Worm (Caenorhabditis elegans) whole organism, mixed stage, embryonic: Measurements from ENCODE around the gene F59A7.2.

Experiments used
- ceh-39 ChIP-seq: fragments of 150-350 bp; optimal IDR thresholded peaks from 2 replicates; lab custom pipeline; 2014; ENCODE audit warnings: missing biosample characterization, missing genetic modification characterization
- ces-1 ChIP-seq: fragments of 150-350 bp; optimal IDR thresholded peaks from 2 replicates; lab custom pipeline; 2014; ENCODE audit warnings: missing biosample characterization, missing genetic modification reagents, missing genetic modification characterization
- lin-32 ChIP-seq: fragments of 200-800 bp; sonication (Bioruptor generic); optimal IDR thresholded peaks from 2 replicates; lab custom pipeline; 2018; ENCODE audit warnings: mild to moderate bottlenecking, missing genetic modification characterization, missing compliant biosample characterization
- lsy-2 ChIP-seq: fragments of 150-350 bp; optimal IDR thresholded peaks from 2 replicates; lab custom pipeline; 2014; ENCODE audit warnings: missing biosample characterization, missing genetic modification characterization
- mab-5 ChIP-seq: fragments of 150-350 bp; optimal IDR thresholded peaks from 2 replicates; lab custom pipeline; 2014; ENCODE audit warnings: missing biosample characterization, missing genetic modification characterization
- mep-1 ChIP-seq: fragments of 150-350 bp; optimal IDR thresholded peaks from 2 replicates; lab custom pipeline; 2017; ENCODE audit warnings: missing biosample characterization, missing genetic modification reagents, missing genetic modification characterization, inconsistent platforms
- nhr-237 ChIP-seq: fragments of 150-350 bp; optimal IDR thresholded peaks from 2 replicates; lab custom pipeline; 2014; ENCODE audit warnings: missing biosample characterization, missing genetic modification characterization
- sem-2 ChIP-seq: fragments of 200-800 bp; sonication (Bioruptor generic); optimal IDR thresholded peaks from 2 replicates; lab custom pipeline; 2018; ENCODE audit warnings: mild to moderate bottlenecking, missing genetic modification characterization, missing compliant biosample characterization
- sptf-1 ChIP-seq: sonication (generic microtip); optimal IDR thresholded peaks from 2 replicates; lab custom pipeline; 2017; ENCODE audit warnings: mild to moderate bottlenecking, missing genetic modification characterization, moderate library complexity, missing compliant biosample characterization
- unc-62 ChIP-seq: fragments of 150-350 bp; optimal IDR thresholded peaks from 2 replicates; lab custom pipeline; 2014; ENCODE audit warnings: missing biosample characterization, missing genetic modification reagents, missing genetic modification characterization

DNA sequence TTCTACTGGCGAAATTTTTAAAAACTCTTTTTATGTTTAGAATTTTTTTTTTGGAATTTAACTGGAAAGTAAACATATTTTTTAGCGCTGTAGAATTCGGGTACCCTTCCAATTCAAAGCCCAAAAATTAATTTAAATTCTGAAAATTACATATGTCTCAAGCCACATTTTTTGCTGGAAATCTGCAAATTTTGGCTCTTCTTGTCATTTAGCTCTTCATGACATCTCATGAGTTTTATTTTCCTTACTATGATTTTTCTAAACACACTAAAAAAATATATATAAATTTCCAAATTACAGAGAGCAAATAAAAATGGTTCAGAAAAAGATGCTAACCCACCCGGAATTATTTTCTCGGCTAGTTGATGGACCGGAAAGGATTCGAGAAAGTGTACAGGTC, 47.1 kb downstream of the F59A7.2 start, which contains the start of gene acs-3:
- TF ChIP-seq mep-1 (tag; lab: Kevin White, UChicago): no peak
- TF ChIP-seq nhr-237 (tag; lab: Kevin White, UChicago): no peak
- no peak for TF ChIP-seq sem-2 (GFP tag; lab: Kevin White, UChicago)
- no peak for TF ChIP-seq unc-62 (GFP tag; lab: Kevin White, UChicago)
- TF ChIP-seq lsy-2: no peak
- TF ChIP-seq mab-5 (tag; lab: Kevin White, UChicago): no peak
- TF ChIP-seq ces-1 (GFP tag; lab: Kevin White, UChicago): no peak
- no peak for TF ChIP-seq ceh-39
- TF ChIP-seq lin-32: no peak
- TF ChIP-seq sptf-1 (tag; lab: Kevin White, UChicago): no peak
